Worm (Caenorhabditis elegans) whole organism, L4/young adult: ENCODE measurements around the gene T01B11.1.

Source experiments
- W03F9.2 ChIP-seq: fragments of 150-350 bp; optimal IDR thresholded peaks from 2 replicates; lab custom pipeline; 2014; ENCODE audit warnings: missing biosample characterization, missing genetic modification characterization
- dao-5 ChIP-seq: sonication (generic microtip); optimal IDR thresholded peaks from 2 replicates; lab custom pipeline; 2016; ENCODE audit warnings: missing genotype, missing genetic modification characterization, moderate library complexity, missing compliant biosample characterization
- him-1 ChIP-seq: sonication (generic microtip); optimal IDR thresholded peaks from 2 replicates; lab custom pipeline; 2016; ENCODE audit warnings: missing genotype, missing genetic modification reagents, missing genetic modification characterization, missing compliant biosample characterization

Gene T01B11.1

DNA sequence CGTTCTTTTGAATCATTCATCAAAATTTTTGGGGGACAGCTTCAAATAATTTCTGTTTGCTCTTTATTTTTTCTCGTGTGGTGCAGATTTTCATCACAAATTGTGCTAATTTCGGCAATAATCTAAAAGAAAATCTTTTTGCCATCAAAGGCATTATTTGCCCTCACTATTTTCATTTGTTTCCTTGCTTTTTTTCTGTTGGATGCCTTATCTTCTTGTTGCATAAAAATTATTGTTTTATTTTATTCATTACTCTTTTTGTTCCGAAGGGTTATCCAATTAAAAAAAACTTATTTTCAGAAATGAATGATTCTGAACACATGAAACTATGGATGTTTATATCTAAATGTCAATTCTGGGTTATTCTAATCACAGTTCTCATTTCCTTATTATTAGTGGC lies at the start of gene T01B11.1:
Gene T01B11.1 (plus strand): TSS at position 301 of the 400 bp plus-strand sequence.
- TF ChIP-seq dao-5 (tag; lab: Kevin White, UChicago) = no peak
- no peak for TF ChIP-seq W03F9.2 (tag; lab: Kevin White, UChicago)
- TF ChIP-seq him-1 (tag; lab: Kevin White, UChicago) = no peak

DNA sequence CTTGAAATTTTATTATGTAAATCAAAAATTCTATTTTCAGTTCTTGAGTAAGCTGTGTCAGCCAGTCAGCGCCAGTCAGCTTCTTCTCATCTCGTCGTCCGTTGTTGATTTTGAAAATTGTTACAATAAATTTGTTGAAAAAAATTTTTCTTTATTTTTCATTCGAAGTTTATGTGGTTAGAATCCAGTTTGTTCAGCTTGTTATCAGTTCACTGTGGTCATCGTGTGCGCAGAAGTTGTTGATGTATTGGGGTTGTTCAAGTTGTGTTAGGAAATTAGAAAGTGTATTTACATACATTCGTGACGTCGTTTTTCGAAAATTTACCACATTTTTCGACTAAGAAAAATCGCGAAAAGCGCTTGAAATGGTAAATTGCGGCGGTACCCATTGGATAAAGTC lies 49.2 kb upstream of the T01B11.1 start:
- TF ChIP-seq him-1 (tag; lab: Kevin White, UChicago) (no peak), dao-5 (tag; lab: Kevin White, UChicago) (no peak), W03F9.2 (tag; lab: Kevin White, UChicago) (no peak)

DNA sequence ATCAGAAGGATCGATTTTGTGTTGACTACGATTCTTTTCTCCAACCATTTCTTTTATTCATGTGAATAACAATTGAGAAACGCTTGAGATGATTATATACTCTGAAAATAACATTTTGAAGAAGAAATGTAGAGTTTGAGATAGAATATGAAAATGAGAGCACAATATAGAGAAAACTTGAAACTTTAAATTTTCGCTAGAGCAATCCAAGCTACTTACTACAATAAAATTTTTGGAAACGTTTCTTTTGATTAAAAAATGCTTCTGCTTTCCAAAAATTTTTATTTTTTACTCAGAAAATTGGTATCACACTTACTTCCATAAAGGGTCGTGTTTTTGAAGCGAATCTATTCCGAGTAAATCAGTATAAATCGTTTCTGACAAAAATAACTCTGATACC lies 26.0 kb upstream of the T01B11.1 start, which contains the start of gene M116.5:
Gene M116.5 (minus strand): TSS at position 101 of the 400 bp plus-strand sequence.
- TF ChIP-seq him-1 (tag; lab: Kevin White, UChicago) (no peak), W03F9.2 (tag; lab: Kevin White, UChicago) (no peak)

DNA sequence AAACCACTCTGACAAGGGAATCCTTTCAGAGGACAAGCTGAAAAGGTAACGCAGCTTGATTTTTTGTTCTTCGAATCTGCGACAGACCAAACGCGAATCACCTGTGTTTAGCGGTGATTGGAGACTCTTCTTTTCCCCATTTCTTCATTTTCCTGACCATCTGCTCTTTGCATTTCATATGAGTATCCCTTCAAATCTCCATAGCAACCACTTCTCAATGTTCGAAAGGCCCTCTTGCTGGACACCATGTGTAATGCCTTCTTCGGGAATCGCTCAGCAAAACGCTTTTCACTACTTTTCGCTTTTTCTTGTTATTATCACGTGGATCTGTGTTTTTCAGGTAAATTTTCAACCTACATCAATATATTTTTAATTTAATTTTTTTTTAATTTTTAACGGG lies 20.5 kb upstream of the T01B11.1 start, which contains the start of the genes T26A8.3 and tmem-231:
Gene T26A8.3 (minus strand): TSS at position 101 of the 400 bp plus-strand sequence.
Gene tmem-231 (plus strand): TSS at position 249 of the 400 bp plus-strand sequence.
- TF ChIP-seq W03F9.2 (tag; lab: Kevin White, UChicago) = no peak
- TF ChIP-seq him-1 (tag; lab: Kevin White, UChicago) = no peak
- TF ChIP-seq dao-5 (tag; lab: Kevin White, UChicago) = no peak

DNA sequence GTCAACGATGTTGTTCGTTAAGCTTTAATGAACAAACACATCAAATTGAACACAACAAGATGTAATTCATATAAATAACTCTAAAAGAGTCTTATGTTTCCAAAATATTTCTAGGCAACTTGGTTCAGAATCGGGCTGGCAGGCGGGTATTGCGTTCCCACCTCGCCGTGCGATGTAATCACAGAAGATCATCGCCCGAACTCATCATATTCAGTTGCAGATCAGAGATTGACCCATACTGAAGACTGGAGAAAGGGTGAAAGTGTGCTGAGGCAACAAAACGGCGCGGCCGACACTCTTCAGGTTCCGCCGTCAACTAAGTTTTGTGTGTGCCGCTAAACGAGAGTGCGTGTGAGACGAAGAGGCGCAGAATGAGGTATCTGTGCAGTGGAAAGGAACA lies 18.5 kb upstream of the T01B11.1 start:
- TF ChIP-seq dao-5 (tag; lab: Kevin White, UChicago) = no peak
- peak; percentile 89 for TF ChIP-seq him-1 (tag; lab: Kevin White, UChicago)
- TF ChIP-seq W03F9.2 (tag; lab: Kevin White, UChicago) = peak; percentile 79

DNA sequence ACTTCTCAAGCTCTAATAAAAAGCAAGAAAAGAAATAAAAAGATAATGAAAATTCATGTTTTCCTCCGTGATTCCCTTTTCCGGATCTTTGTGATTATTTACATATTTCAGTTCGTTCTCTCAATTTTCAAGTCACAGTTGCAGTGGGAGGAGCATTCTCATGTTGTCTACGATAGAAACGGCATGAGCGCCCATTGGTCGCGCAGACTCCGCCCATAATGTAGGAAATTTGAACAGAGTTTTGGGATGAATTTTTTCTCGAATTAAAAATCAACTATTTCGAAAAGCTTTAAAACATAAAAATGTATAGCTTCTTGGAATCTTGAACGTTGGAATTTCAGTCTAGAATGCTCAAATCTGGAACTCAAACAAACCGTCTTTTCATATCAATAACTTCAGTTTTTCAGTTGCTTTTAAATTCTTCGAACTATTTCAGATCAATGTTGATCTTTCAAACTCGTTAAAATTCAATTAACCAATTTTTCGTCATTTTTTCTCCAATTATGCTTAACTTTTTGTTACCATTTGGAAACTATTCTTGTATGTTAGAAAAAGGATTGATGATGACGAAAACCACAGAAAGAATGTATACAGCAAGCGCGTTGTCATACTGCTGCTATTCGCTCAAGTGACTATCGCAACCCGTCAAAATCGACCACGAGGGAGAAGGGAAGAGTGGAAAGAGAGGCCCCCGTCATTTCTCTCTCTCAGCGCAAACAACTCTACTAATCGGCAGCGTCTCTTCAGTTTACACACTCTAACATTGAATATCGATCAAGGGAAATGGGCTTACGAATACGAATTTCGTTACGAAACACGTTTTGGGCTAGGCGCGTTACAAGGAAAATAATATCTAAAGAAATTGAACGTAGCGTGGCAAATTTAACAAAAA lies 15.2 kb upstream of the T01B11.1 start:
- no peak for TF ChIP-seq dao-5 (tag; lab: Kevin White, UChicago)
- TF ChIP-seq him-1 (tag; lab: Kevin White, UChicago) = peak; percentile 33
- peak; percentile 3 for TF ChIP-seq W03F9.2 (tag; lab: Kevin White, UChicago)

DNA sequence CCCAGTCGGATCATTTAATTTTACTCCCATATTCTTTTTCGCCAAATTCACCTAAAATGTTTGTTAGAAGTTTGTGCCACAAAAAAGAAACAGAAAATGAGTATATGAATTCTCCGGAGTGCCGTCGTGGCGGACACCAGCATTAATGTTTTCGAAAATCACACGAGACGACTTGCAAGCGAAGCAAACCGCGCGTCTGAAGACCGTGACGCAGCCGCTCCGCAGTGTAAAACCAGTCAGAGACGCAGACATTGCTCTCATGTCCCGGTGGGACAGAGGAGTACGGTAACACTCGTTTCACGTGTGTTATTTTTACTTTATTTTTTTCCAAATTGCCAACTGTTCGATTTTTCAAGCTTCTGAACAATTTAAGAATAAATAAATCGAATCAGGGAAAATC lies 14.3 kb upstream of the T01B11.1 start, which contains the start of the genes T26A8.4 and pdtf-1:
Gene T26A8.4 (minus strand): TSS at position 185 of the 400 bp plus-strand sequence.
Gene pdtf-1 (plus strand): TSS at position 330 of the 400 bp plus-strand sequence.
- peak; percentile 42 for TF ChIP-seq him-1 (tag; lab: Kevin White, UChicago)
- no peak for TF ChIP-seq dao-5 (tag; lab: Kevin White, UChicago)
- peak; percentile 87 for TF ChIP-seq W03F9.2 (tag; lab: Kevin White, UChicago)

DNA sequence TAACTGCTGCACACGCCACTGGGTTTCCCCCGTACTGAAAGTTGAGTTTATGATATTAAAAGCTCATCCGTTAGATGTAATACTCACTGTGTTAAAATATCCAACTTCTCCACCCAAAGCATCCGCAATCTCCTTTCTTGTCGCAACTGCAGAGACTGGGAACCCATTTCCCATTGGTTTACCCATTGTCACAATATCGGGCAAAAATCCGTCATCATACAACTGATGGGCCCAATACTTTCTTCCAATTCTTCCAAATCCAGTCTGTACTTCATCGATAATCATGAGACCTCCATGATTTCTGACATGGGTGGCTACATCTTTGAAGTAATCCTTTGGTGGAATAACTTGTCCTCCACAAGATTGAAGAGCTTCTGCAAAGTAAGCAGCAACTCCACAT lies 2.9 kb downstream of the T01B11.1 start:
- TF ChIP-seq dao-5 (tag; lab: Kevin White, UChicago) = no peak
- no peak for TF ChIP-seq W03F9.2 (tag; lab: Kevin White, UChicago)
- no peak for TF ChIP-seq him-1 (tag; lab: Kevin White, UChicago)

DNA sequence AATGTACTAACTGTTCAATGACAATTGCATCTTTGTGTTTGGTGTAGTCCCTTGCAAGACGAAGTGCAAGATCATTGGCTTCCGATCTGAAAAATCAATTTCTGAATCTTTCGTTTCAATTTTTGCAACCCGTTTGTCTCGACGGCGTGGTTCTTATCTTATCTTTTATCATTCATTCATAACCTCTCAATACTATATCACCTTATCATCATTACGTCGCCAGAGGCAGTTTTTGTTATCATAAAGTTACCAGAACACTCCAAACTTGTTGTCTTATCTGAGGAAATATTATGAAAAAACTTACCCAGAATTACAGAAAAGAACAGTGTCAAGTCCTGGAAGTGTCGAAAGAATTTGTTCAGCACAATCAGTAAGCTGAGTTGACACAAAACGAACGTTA lies 3.5 kb downstream of the T01B11.1 start:
- no peak for TF ChIP-seq W03F9.2 (tag; lab: Kevin White, UChicago)
- TF ChIP-seq him-1 (tag; lab: Kevin White, UChicago) = no peak
- no peak for TF ChIP-seq dao-5 (tag; lab: Kevin White, UChicago)

DNA sequence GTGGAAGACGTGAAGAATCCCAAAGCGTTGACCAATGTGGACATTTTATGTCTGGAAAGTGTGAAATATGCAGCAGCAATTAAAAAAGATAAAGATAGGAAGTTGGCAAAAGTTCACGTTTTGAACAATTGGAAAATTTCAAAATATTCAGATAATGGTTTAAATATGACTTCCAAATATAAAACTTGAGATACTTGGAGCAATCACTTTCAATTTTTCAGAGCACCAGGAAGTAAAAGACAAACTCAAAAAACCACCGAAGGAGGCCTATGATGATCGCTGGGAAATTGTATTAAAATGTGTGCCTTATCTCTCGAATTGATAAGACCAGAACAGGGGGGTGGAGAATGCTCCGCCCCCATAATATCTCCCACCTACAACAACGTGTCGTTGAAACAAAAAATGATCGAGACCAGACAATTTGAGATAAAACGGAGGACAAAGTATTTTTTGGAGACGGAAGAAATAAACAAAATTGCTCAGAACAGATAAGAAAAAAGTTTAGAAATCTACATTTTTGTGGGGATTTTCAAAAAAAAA lies 4.8 kb downstream of the T01B11.1 start, which contains the start of gene eppl-1:
Gene eppl-1 (minus strand): TSS at position 51 of the 540 bp plus-strand sequence.
- TF ChIP-seq dao-5 (tag; lab: Kevin White, UChicago) (no peak), W03F9.2 (tag; lab: Kevin White, UChicago) (no peak), him-1 (tag; lab: Kevin White, UChicago) (no peak)

DNA sequence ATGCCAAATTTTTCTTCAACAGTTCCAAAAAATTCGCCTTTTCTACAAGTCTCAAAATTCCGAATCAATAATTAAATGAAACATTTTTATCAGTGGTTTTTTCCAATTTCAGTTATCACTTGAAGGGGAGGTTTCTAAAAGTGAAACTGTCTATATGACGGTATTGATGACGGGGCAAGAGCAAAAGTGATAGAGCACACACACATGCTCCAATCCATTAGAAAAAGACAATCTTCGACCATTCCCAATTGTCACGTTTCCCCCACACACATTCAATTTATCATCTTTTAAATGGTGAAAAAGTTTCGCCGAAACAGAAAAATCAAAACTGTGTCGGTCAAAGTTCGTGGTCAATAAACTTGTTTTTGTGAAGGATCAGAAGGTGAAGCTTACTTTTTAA lies 6.2 kb downstream of the T01B11.1 start:
- TF ChIP-seq dao-5 (tag; lab: Kevin White, UChicago) (no peak), W03F9.2 (tag; lab: Kevin White, UChicago) (no peak), him-1 (tag; lab: Kevin White, UChicago) (no peak)

DNA sequence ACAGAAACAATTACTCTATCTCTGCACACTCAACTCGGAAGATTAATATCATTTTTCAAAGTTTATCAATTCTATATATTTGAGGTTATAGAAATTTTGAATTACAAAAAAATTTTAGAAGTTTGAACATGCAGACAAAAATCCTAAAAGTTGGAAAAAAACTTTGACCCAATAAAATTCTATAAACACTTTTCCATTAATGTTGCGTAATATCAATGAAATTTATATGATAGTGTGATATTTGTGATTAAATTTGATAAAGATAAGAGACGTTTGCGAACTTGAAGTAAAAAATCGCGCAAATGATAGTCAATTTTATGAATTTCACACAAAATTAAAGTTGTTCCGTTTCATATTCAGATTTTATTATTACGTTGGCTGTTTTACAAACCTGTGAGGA lies 7.1 kb downstream of the T01B11.1 start:
- no peak for TF ChIP-seq dao-5 (tag; lab: Kevin White, UChicago)
- no peak for TF ChIP-seq W03F9.2 (tag; lab: Kevin White, UChicago)
- no peak for TF ChIP-seq him-1 (tag; lab: Kevin White, UChicago)

DNA sequence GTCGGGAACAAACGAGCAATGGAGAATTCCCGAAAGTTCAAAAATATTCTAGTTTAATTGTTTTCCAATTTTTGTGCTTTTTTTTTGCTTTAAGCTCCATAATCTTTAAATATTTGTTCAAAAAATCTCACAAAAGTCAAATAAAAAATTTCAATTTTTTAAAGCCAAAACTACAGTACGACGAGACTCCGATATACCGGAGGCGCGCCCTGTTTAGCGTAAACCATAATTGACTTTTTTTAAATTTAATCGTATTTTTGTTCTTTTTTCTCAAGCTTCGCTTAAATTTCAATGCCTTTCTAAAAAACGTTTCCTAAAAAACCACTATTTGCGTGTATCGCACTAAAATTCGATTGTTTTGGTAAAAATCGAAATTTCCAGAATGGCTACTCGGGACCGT lies 9.9 kb downstream of the T01B11.1 start, which contains the start of gene syx-4:
Gene syx-4 (plus strand): TSS at position 382 of the 400 bp plus-strand sequence.
- no peak for TF ChIP-seq him-1 (tag; lab: Kevin White, UChicago)
- no peak for TF ChIP-seq W03F9.2 (tag; lab: Kevin White, UChicago)
- TF ChIP-seq dao-5 (tag; lab: Kevin White, UChicago) = no peak
